Fruit fly (Drosophila melanogaster) whole organism, prepupa: ENCODE data around the gene Mnt.

Experiments
- Blimp-1 ChIP-seq: fragments of 200-800 bp; sonication (Bioruptor generic); optimal IDR thresholded peaks from 3 replicates; lab custom pipeline; 2017; ENCODE audit warnings: missing biosample characterization, missing genetic modification characterization, mild to moderate bottlenecking, moderate library complexity, missing genetic modification reagents
- CG10631 ChIP-seq: fragments of 200-800 bp; sonication (Bioruptor generic); optimal IDR thresholded peaks from 2 replicates; lab custom pipeline; 2016; ENCODE audit warnings: missing biosample characterization, missing genetic modification characterization
- CG11902 ChIP-seq: fragments of 200-800 bp; sonication (Bioruptor generic); optimal IDR thresholded peaks from 3 replicates; lab custom pipeline; 2016; ENCODE audit warnings: missing biosample characterization, missing genetic modification characterization
- CG1621 ChIP-seq: fragments of 200-800 bp; sonication (Bioruptor generic); optimal IDR thresholded peaks from 3 replicates; lab custom pipeline; 2018; ENCODE audit warnings: missing biosample characterization, mild to moderate bottlenecking, missing genetic modification characterization
- CG16779 ChIP-seq: fragments of 200-800 bp; sonication (Bioruptor generic); optimal IDR thresholded peaks from 3 replicates; lab custom pipeline; 2017; ENCODE audit warnings: missing biosample characterization, mild to moderate bottlenecking, missing genetic modification characterization
- CG3032 ChIP-seq: fragments of 200-800 bp; optimal IDR thresholded peaks from 2 replicates; lab custom pipeline; 2019; ENCODE audit warnings: missing biosample characterization, mild to moderate bottlenecking, missing genetic modification characterization, moderate library complexity
- CG31627 ChIP-seq: fragments of 200-800 bp; sonication (Bioruptor generic); optimal IDR thresholded peaks from 3 replicates; lab custom pipeline; 2016; ENCODE audit warnings: missing biosample characterization, missing genetic modification characterization
- CG32006 ChIP-seq: fragments of 200-800 bp; sonication (Bioruptor generic); optimal IDR thresholded peaks from 3 replicates; lab custom pipeline; 2017; ENCODE audit warnings: missing biosample characterization, mild to moderate bottlenecking, missing genetic modification characterization
- CG4318 ChIP-seq: fragments of 200-800 bp; sonication (Bioruptor generic); optimal IDR thresholded peaks from 3 replicates; lab custom pipeline; 2017; ENCODE audit warnings: missing biosample characterization, mild to moderate bottlenecking, missing genetic modification characterization
- CG6163 ChIP-seq: fragments of 200-800 bp; sonication (Bioruptor generic); IDR thresholded peaks from 3 replicates; pipeline ENCODE4 v1.3.6; 2022; ENCODE audit warnings: missing biosample characterization, missing genetic modification characterization
- CG6792 ChIP-seq: fragments of 200-800 bp; sonication (Bioruptor generic); optimal IDR thresholded peaks from 3 replicates; lab custom pipeline; 2016; ENCODE audit warnings: missing biosample characterization, missing genetic modification characterization
- CG6808 ChIP-seq: fragments of 200-800 bp; sonication (Bioruptor generic); optimal IDR thresholded peaks from 3 replicates; lab custom pipeline; 2017; ENCODE audit warnings: missing biosample characterization, missing genetic modification characterization, mild to moderate bottlenecking, moderate library complexity, missing genetic modification reagents
- CG6854 ChIP-seq: fragments of 200-800 bp; sonication (Bioruptor generic); optimal IDR thresholded peaks from 2 replicates; lab custom pipeline; 2017; ENCODE audit warnings: missing biosample characterization, mild to moderate bottlenecking, missing genetic modification characterization
- CG7368 ChIP-seq: fragments of 200-800 bp; sonication (Bioruptor generic); optimal IDR thresholded peaks from 3 replicates; lab custom pipeline; 2016; ENCODE audit warnings: missing biosample characterization, missing genetic modification characterization
- CG8319 ChIP-seq: fragments of 200-800 bp; sonication (Bioruptor generic); optimal IDR thresholded peaks from 3 replicates; lab custom pipeline; 2016; ENCODE audit warnings: missing biosample characterization, missing genetic modification characterization
- CG8632 ChIP-seq: fragments of 200-800 bp; sonication (Bioruptor generic); optimal IDR thresholded peaks from 3 replicates; lab custom pipeline; 2016; ENCODE audit warnings: missing biosample characterization, missing genetic modification characterization
- CG9139 ChIP-seq: fragments of 200-800 bp; sonication (Bioruptor generic); optimal IDR thresholded peaks from 3 replicates; lab custom pipeline; 2017; ENCODE audit warnings: missing biosample characterization, mild to moderate bottlenecking, missing genetic modification characterization
- Eip75B ChIP-seq: fragments of 200-800 bp; sonication (Bioruptor generic); optimal IDR thresholded peaks from 3 replicates; lab custom pipeline; 2016; ENCODE audit warnings: missing biosample characterization, missing genetic modification characterization
- Eip78C ChIP-seq: fragments of 200-800 bp; sonication (Bioruptor generic); peaks from one replicate; lab custom pipeline; 2016; ENCODE audit warnings: missing biosample characterization, missing genetic modification characterization
- Eip93F ChIP-seq: fragments of 200-800 bp; sonication (Bioruptor generic); optimal IDR thresholded peaks from 2 replicates; lab custom pipeline; 2016; ENCODE audit warnings: missing biosample characterization, mild to moderate bottlenecking, missing genetic modification characterization
- Ets21C ChIP-seq: fragments of 200-800 bp; sonication (Bioruptor generic); optimal IDR thresholded peaks from 3 replicates; lab custom pipeline; 2016; ENCODE audit warnings: missing biosample characterization, missing genetic modification characterization
- Ets96B ChIP-seq: fragments of 200-800 bp; optimal IDR thresholded peaks from 2 replicates; lab custom pipeline; 2019; ENCODE audit warnings: missing biosample characterization, mild to moderate bottlenecking, missing genetic modification characterization, moderate library complexity
- Hr38 ChIP-seq: sonication (Bioruptor generic); optimal IDR thresholded peaks from 2 replicates; lab custom pipeline; 2016; ENCODE audit warnings: missing biosample characterization, missing genetic modification characterization
- Hr39 ChIP-seq: fragments of 200-800 bp; sonication (Bioruptor generic); optimal IDR thresholded peaks from 2 replicates; lab custom pipeline; 2016; ENCODE audit warnings: missing biosample characterization, missing genetic modification characterization
- Hr4 ChIP-seq: fragments of 200-800 bp; sonication (Bioruptor generic); optimal IDR thresholded peaks from 3 replicates; lab custom pipeline; 2016; ENCODE audit warnings: missing biosample characterization, missing genetic modification characterization
- Lpt ChIP-seq: fragments of 200-800 bp; sonication (Bioruptor generic); optimal IDR thresholded peaks from 3 replicates; lab custom pipeline; 2016; ENCODE audit warnings: missing biosample characterization, missing genetic modification characterization
- OdsH ChIP-seq: fragments of 200-800 bp; sonication (Bioruptor generic); optimal IDR thresholded peaks from 3 replicates; lab custom pipeline; 2016; ENCODE audit warnings: missing biosample characterization, missing genetic modification characterization
- Sox102F ChIP-seq: fragments of 200-800 bp; sonication (Bioruptor generic); optimal IDR thresholded peaks from 2 replicates; lab custom pipeline; 2016; ENCODE audit warnings: missing biosample characterization, mild to moderate bottlenecking, missing genetic modification characterization
- Sox14 ChIP-seq: fragments of 200-800 bp; sonication (Bioruptor generic); optimal IDR thresholded peaks from 3 replicates; lab custom pipeline; 2016; ENCODE audit warnings: missing biosample characterization, missing genetic modification characterization
- achi ChIP-seq: fragments of 200-800 bp; sonication (Bioruptor generic); optimal IDR thresholded peaks from 3 replicates; lab custom pipeline; 2016; ENCODE audit warnings: missing biosample characterization, missing genetic modification characterization
- acj6 ChIP-seq: fragments of 200-800 bp; sonication (Bioruptor generic); optimal IDR thresholded peaks from 3 replicates; lab custom pipeline; 2016; ENCODE audit warnings: missing biosample characterization, missing genetic modification characterization
- cyc ChIP-seq: fragments of 200-800 bp; sonication (Bioruptor generic); optimal IDR thresholded peaks from 3 replicates; lab custom pipeline; 2016; ENCODE audit warnings: missing biosample characterization, missing genetic modification characterization
- dac ChIP-seq: fragments of 200-800 bp; sonication (Bioruptor generic); optimal IDR thresholded peaks from 2 replicates; lab custom pipeline; 2017; ENCODE audit warnings: missing biosample characterization, mild to moderate bottlenecking, missing genetic modification characterization
- dsx ChIP-seq: fragments of 200-800 bp; optimal IDR thresholded peaks from 3 replicates; lab custom pipeline; 2019; ENCODE audit warnings: missing biosample characterization, mild to moderate bottlenecking, missing genetic modification characterization, moderate library complexity; ENCODE audit not compliant: poor library complexity, severe bottlenecking
- eg ChIP-seq: fragments of 200-800 bp; sonication (Bioruptor generic); IDR thresholded peaks from 3 replicates; pipeline ENCODE4 v1.3.6; 2022; ENCODE audit warnings: missing biosample characterization, missing genetic modification characterization
- esn ChIP-seq: fragments of 200-800 bp; sonication (Bioruptor generic); optimal IDR thresholded peaks from 2 replicates; lab custom pipeline; 2016; ENCODE audit warnings: missing biosample characterization, mild to moderate bottlenecking, missing genetic modification characterization, moderate library complexity
- fd59A ChIP-seq: fragments of 200-800 bp; sonication (Bioruptor generic); optimal IDR thresholded peaks from 2 replicates; lab custom pipeline; 2017; ENCODE audit warnings: missing biosample characterization, mild to moderate bottlenecking, missing genetic modification characterization, missing genetic modification reagents
- fkh ChIP-seq: fragments of 200-800 bp; sonication (Bioruptor generic); optimal IDR thresholded peaks from 3 replicates; lab custom pipeline; 2017; ENCODE audit warnings: missing biosample characterization, mild to moderate bottlenecking, missing genetic modification characterization, moderate library complexity
- lz ChIP-seq: fragments of 200-800 bp; sonication (Bioruptor generic); optimal IDR thresholded peaks from 3 replicates; lab custom pipeline; 2016; ENCODE audit warnings: missing biosample characterization, missing genetic modification characterization
- net ChIP-seq: fragments of 200-800 bp; sonication (Bioruptor generic); optimal IDR thresholded peaks from 3 replicates; lab custom pipeline; 2016; ENCODE audit warnings: missing biosample characterization, missing genetic modification characterization
- spab ChIP-seq: fragments of 200-800 bp; sonication (Bioruptor generic); optimal IDR thresholded peaks from 2 replicates; lab custom pipeline; 2017; ENCODE audit warnings: missing biosample characterization, mild to moderate bottlenecking, missing genetic modification characterization, missing genetic modification reagents
- ss ChIP-seq, 2 experiments: fragments of 200-800 bp; sonication (Bioruptor generic); optimal IDR thresholded peaks; 2 replicates in 1 of 2; 3 replicates in 1 of 2; lab custom pipeline; 2017 to 2018; ENCODE audit warnings: mild to moderate bottlenecking in 2 of 2, missing biosample characterization in 2 of 2, missing genetic modification characterization in 2 of 2, moderate library complexity in 1 of 2
- svp ChIP-seq: fragments of 200-800 bp; sonication (Bioruptor generic); peaks from one replicate; lab custom pipeline; 2016; ENCODE audit warnings: missing biosample characterization, missing genetic modification characterization
- topi ChIP-seq: fragments of 200-800 bp; sonication (Bioruptor generic); optimal IDR thresholded peaks from 3 replicates; lab custom pipeline; 2016; ENCODE audit warnings: missing biosample characterization, missing genetic modification characterization

Mnt gene

dm6 chrX:3684809-3685533 lies 13.4 kb downstream of the Mnt start (continued):
- TF ChIP-seq Eip78C (GFP tag; lab: Kevin White, UChicago) (peak; percentile 93), Blimp-1 (no peak), fd59A (GFP tag; lab: Kevin White, UChicago) (peak; percentile 88), CG7368 (GFP tag; lab: Kevin White, UChicago) (no peak), Sox14 (GFP tag; lab: Kevin White, UChicago) (peak; percentile 82), CG11902 (GFP tag; lab: Kevin White, UChicago) (peak; percentile 3), CG32006 (GFP tag; lab: Kevin White, UChicago) (peak; percentile 89), CG6808 (GFP tag; lab: Kevin White, UChicago) (peak; percentile 28), Ets96B (peak; percentile 76), CG3032 (peak; percentile 88), Eip75B (GFP tag; lab: Kevin White, UChicago) (peak; percentile 76), CG6163 (GFP tag; lab: Robert Waterston, UW) (0 out of 3 replicates have a peak, but pooled peaks have one; percentile 10), CG1621 (tag; lab: Kevin White, UChicago) (peak; percentile 72), CG8632 (peak; percentile 66), CG9139 (GFP tag; lab: Kevin White, UChicago) (no peak), CG8319 (GFP tag; lab: Kevin White, UChicago) (peak; percentile 2), Ets21C (GFP tag; lab: Kevin White, UChicago) (peak; percentile 47), lz (GFP tag; lab: Kevin White, UChicago) (peak; percentile 79), esn (GFP tag; lab: Kevin White, UChicago) (peak; percentile 78), spab (GFP tag; lab: Kevin White, UChicago) (peak; percentile 35), CG31627 (GFP tag; lab: Kevin White, UChicago) (peak; percentile 58), dsx (GFP tag; lab: Kevin White, UChicago) (peak; percentile 74), OdsH (peak; percentile 83), cyc (GFP tag; lab: Kevin White, UChicago) (peak; percentile 41), Sox102F (GFP tag; lab: Kevin White, UChicago) (peak; percentile 71), Hr4 (peak; percentile 77), Hr38 (GFP tag; lab: Kevin White, UChicago) (no peak), svp (GFP tag; lab: Kevin White, UChicago) (peak; percentile 84), Lpt (GFP tag; lab: Kevin White, UChicago) (peak; percentile 65), fkh (GFP tag; lab: Kevin White, UChicago) (no peak), CG16779 (peak; percentile 67), dac (GFP tag; lab: Kevin White, UChicago) (peak; percentile 50), acj6 (GFP tag; lab: Kevin White, UChicago) (peak; percentile 82), Hr39 (GFP tag; lab: Kevin White, UChicago) (peak; percentile 64), achi (GFP tag; lab: Kevin White, UChicago) (peak; percentile 71), Eip93F (GFP tag; lab: Kevin White, UChicago) (peak; percentile 36), topi (GFP tag; lab: Kevin White, UChicago) (peak; percentile 47)

dm6 chrX:3685534-3685922 lies 13.9 kb downstream of the Mnt start:
- TF ChIP-seq CG3032: no peak
- TF ChIP-seq eg (GFP tag; lab: Robert Waterston, UW): no peak
- TF ChIP-seq CG6854 (GFP tag; lab: Kevin White, UChicago): peak; percentile 6
- no peak for TF ChIP-seq fkh (GFP tag; lab: Kevin White, UChicago)
- TF ChIP-seq spab (GFP tag; lab: Kevin White, UChicago): no peak
- no peak for TF ChIP-seq CG6792 (GFP tag; lab: Kevin White, UChicago)
- TF ChIP-seq Sox102F (GFP tag; lab: Kevin White, UChicago): no peak
- TF ChIP-seq CG8632: no peak
- TF ChIP-seq achi (GFP tag; lab: Kevin White, UChicago): no peak
- no peak for TF ChIP-seq CG4318 (GFP tag; lab: Kevin White, UChicago)
- no peak for TF ChIP-seq Hr4
- TF ChIP-seq CG6808 (GFP tag; lab: Kevin White, UChicago): peak; percentile 27
- TF ChIP-seq CG10631 (GFP tag; lab: Kevin White, UChicago): no peak
- peak in 1 of 2 experiments; percentile 20 for TF ChIP-seq ss (GFP tag; optimal IDR thresholded peaks at IDR 0.05; lab: Kevin White, UChicago)
- TF ChIP-seq lz (GFP tag; lab: Kevin White, UChicago): no peak
- TF ChIP-seq net (GFP tag; lab: Kevin White, UChicago): no peak
- TF ChIP-seq Lpt (GFP tag; lab: Kevin White, UChicago): no peak
